Fruit fly (Drosophila melanogaster) whole organism, embryonic: ENCODE measurements around the gene CG32278.

ENCODE experiments used
- Antp ChIP-seq: fragments of 200-800 bp; sonication (Bioruptor generic); optimal IDR thresholded peaks from 3 replicates; lab custom pipeline; 2016; ENCODE audit warnings: missing biosample characterization, missing genetic modification characterization
- C15 ChIP-seq: fragments of 200-800 bp; sonication (Bioruptor generic); IDR thresholded peaks from 3 replicates; pipeline ENCODE4 v1.3.6; 2022; ENCODE audit warnings: missing biosample characterization, missing genetic modification characterization
- CG10321 ChIP-seq: fragments of 200-800 bp; sonication (Bioruptor generic); IDR thresholded peaks from 2 replicates; pipeline ENCODE4 v1.3.6; 2022; ENCODE audit warnings: missing biosample characterization, missing genetic modification characterization
- CG10431 ChIP-seq: fragments of 200-800 bp; sonication (Bioruptor generic); optimal IDR thresholded peaks from 3 replicates; lab custom pipeline; 2018; ENCODE audit warnings: missing biosample characterization, mild to moderate bottlenecking, missing genetic modification characterization
- CG11247 ChIP-seq: fragments of 200-800 bp; sonication (Bioruptor generic); IDR thresholded peaks from 2 replicates; pipeline ENCODE4 v1.3.6; 2022; ENCODE audit warnings: missing biosample characterization, missing genetic modification characterization
- CG11695 ChIP-seq: fragments of 200-800 bp; sonication (Bioruptor generic); IDR thresholded peaks from 3 replicates; pipeline ENCODE4 v1.3.6; 2022; ENCODE audit warnings: missing biosample characterization, missing genetic modification characterization
- CG12236 ChIP-seq: fragments of 200-800 bp; sonication (Bioruptor generic); optimal IDR thresholded peaks from 2 replicates; lab custom pipeline; 2016; ENCODE audit warnings: missing biosample characterization, missing genetic modification characterization
- CG12769 ChIP-seq: fragments of 200-800 bp; sonication (Bioruptor generic); optimal IDR thresholded peaks from 2 replicates; lab custom pipeline; 2019; ENCODE audit warnings: missing biosample characterization, mild to moderate bottlenecking, missing genetic modification characterization, moderate library complexity
- CG13424 ChIP-seq: fragments of 200-800 bp; sonication (Bioruptor generic); optimal IDR thresholded peaks from 2 replicates; lab custom pipeline; 2019; ENCODE audit warnings: missing biosample characterization, mild to moderate bottlenecking, missing genetic modification characterization, moderate library complexity
- CG13775 ChIP-seq: fragments of 200-800 bp; sonication (Bioruptor generic); optimal IDR thresholded peaks from 3 replicates; lab custom pipeline; 2017; ENCODE audit warnings: missing biosample characterization, mild to moderate bottlenecking, missing genetic modification characterization
- CG14710 ChIP-seq: fragments of 200-800 bp; sonication (Bioruptor generic); optimal IDR thresholded peaks from 3 replicates; lab custom pipeline; 2019; ENCODE audit warnings: missing biosample characterization, mild to moderate bottlenecking, missing genetic modification characterization, moderate library complexity
- CG14965 ChIP-seq: fragments of 200-800 bp; sonication (Bioruptor generic); optimal IDR thresholded peaks from 2 replicates; lab custom pipeline; 2016; ENCODE audit warnings: missing biosample characterization, missing genetic modification characterization, borderline replicate concordance
- CG17361 ChIP-seq: fragments of 200-800 bp; sonication (Bioruptor generic); IDR thresholded peaks from 3 replicates; pipeline ENCODE4 v1.3.6; 2022; ENCODE audit warnings: missing biosample characterization, missing genetic modification characterization
- CG18011 ChIP-seq: fragments of 200-800 bp; sonication (Bioruptor generic); optimal IDR thresholded peaks from 2 replicates; lab custom pipeline; 2017; ENCODE audit warnings: missing biosample characterization, missing genetic modification characterization, mild to moderate bottlenecking, moderate library complexity, missing genotype
- CG1832 ChIP-seq: fragments of 200-800 bp; sonication (Bioruptor generic); optimal IDR thresholded peaks from 2 replicates; lab custom pipeline; 2017; ENCODE audit warnings: missing biosample characterization, mild to moderate bottlenecking, missing genetic modification characterization, inconsistent platforms
- CG4730 ChIP-seq: fragments of 200-800 bp; sonication (Bioruptor generic); IDR thresholded peaks from 2 replicates; pipeline ENCODE4 v1.3.6; 2022; ENCODE audit warnings: missing biosample characterization, missing genetic modification characterization
- CG6272 ChIP-seq: fragments of 200-800 bp; sonication (Bioruptor generic); IDR thresholded peaks from 2 replicates; pipeline ENCODE4 v1.3.6; 2022; ENCODE audit warnings: missing biosample characterization, missing genetic modification characterization
- CG7372 ChIP-seq: fragments of 200-800 bp; sonication (Bioruptor generic); IDR thresholded peaks from 2 replicates; pipeline ENCODE4 v1.3.6; 2022; ENCODE audit warnings: missing biosample characterization, missing genetic modification characterization
- CG9609 ChIP-seq: fragments of 200-800 bp; sonication (Bioruptor generic); optimal IDR thresholded peaks from 3 replicates; lab custom pipeline; 2016; ENCODE audit warnings: missing biosample characterization, missing genetic modification characterization
- D ChIP-seq, 2 experiments: fragments of 200-800 bp in 1 of 2; fragments of >200 bp in 1 of 2; sonication (Bioruptor generic) in 1 of 2; optimal IDR thresholded peaks; 2 replicates in 1 of 2; 3 replicates in 1 of 2; lab custom pipeline; 2017; ENCODE audit warnings: mild to moderate bottlenecking in 1 of 2, missing biosample characterization in 1 of 2, missing genetic modification characterization in 1 of 2, missing genetic modification reagents in 1 of 2
- D19A ChIP-seq: fragments of 200-800 bp; optimal IDR thresholded peaks from 3 replicates; lab custom pipeline; 2019; ENCODE audit warnings: missing biosample characterization, mild to moderate bottlenecking, missing genetic modification characterization, moderate library complexity
- D19B ChIP-seq: fragments of 200-800 bp; sonication (Bioruptor generic); optimal IDR thresholded peaks from 2 replicates; lab custom pipeline; 2017; ENCODE audit warnings: missing biosample characterization, mild to moderate bottlenecking, missing genetic modification characterization
- Deaf1 ChIP-seq: fragments of 200-800 bp; optimal IDR thresholded peaks from 3 replicates; lab custom pipeline; 2019; ENCODE audit warnings: missing biosample characterization, mild to moderate bottlenecking, missing genetic modification characterization, moderate library complexity
- Dfd ChIP-seq, 2 experiments: fragments of >200 bp; optimal IDR thresholded peaks; 2 replicates each; lab custom pipeline; 2017; ENCODE audit warnings: missing biosample characterization in 2 of 2, missing genetic modification characterization in 2 of 2
- Dip3 ChIP-seq: fragments of 200-800 bp; sonication (Bioruptor generic); optimal IDR thresholded peaks from 3 replicates; lab custom pipeline; 2016; ENCODE audit warnings: missing biosample characterization, missing genetic modification characterization
- Dll ChIP-seq: fragments of 200-800 bp; sonication (Bioruptor generic); IDR thresholded peaks from 4 replicates; pipeline ENCODE4 v1.3.6; 2022; ENCODE audit warnings: missing biosample characterization, missing genetic modification characterization; ENCODE audit not compliant: partially characterized antibody
- Dp ChIP-seq: fragments of 200-800 bp; sonication (Bioruptor generic); optimal IDR thresholded peaks from 2 replicates; lab custom pipeline; 2018; ENCODE audit warnings: missing biosample characterization, mild to moderate bottlenecking, missing genetic modification characterization, moderate library complexity
- Drgx ChIP-seq: fragments of 200-800 bp; sonication (Bioruptor generic); IDR thresholded peaks from 2 replicates; pipeline ENCODE4 v1.3.6; 2022; ENCODE audit warnings: missing biosample characterization, missing genetic modification characterization
- E2f1 ChIP-seq: fragments of 200-800 bp; sonication (Bioruptor generic); IDR thresholded peaks from 2 replicates; pipeline ENCODE4 v1.3.6; 2022; ENCODE audit warnings: missing biosample characterization, missing genetic modification characterization
- Jarid2 ChIP-seq: fragments of 200-800 bp; sonication (Bioruptor generic); optimal IDR thresholded peaks from 3 replicates; lab custom pipeline; 2017; ENCODE audit warnings: mild to moderate bottlenecking, missing biosample characterization, missing genetic modification reagents, missing genetic modification characterization
- MBD-R2 ChIP-seq: fragments of 200-800 bp; sonication (Bioruptor generic); IDR thresholded peaks from 2 replicates; pipeline ENCODE4 v1.3.6; 2022; ENCODE audit warnings: missing biosample characterization, missing genetic modification characterization
- Meics ChIP-seq: fragments of 200-800 bp; sonication (Bioruptor generic); optimal IDR thresholded peaks from 2 replicates; lab custom pipeline; 2017; ENCODE audit warnings: missing biosample characterization, mild to moderate bottlenecking, missing genetic modification characterization
- NFAT ChIP-seq: fragments of 200-800 bp; sonication (Bioruptor generic); IDR thresholded peaks from 2 replicates; pipeline ENCODE4 v1.3.6; 2022; ENCODE audit warnings: missing biosample characterization, missing genetic modification characterization
- Sox102F ChIP-seq: fragments of 200-800 bp; sonication (Bioruptor generic); optimal IDR thresholded peaks from 2 replicates; lab custom pipeline; 2018; ENCODE audit warnings: missing biosample characterization, mild to moderate bottlenecking, missing genetic modification characterization, moderate library complexity
- Stat92E ChIP-seq, 3 experiments: fragments of >200 bp in 2 of 3; fragments of 200-800 bp in 1 of 3; sonication (Bioruptor generic) in 1 of 3; optimal IDR thresholded peaks; 2 replicates each; lab custom pipeline; 2017 to 2019; ENCODE audit warnings: missing biosample characterization in 3 of 3, missing genetic modification characterization in 3 of 3, mild to moderate bottlenecking in 1 of 3, moderate library complexity in 1 of 3
- TFAM ChIP-seq: fragments of 200-800 bp; sonication (Bioruptor generic); optimal IDR thresholded peaks from 2 replicates; lab custom pipeline; 2017; ENCODE audit warnings: missing biosample characterization, missing genetic modification characterization, inconsistent platforms
- ash1 ChIP-seq: fragments of 200-800 bp; sonication (Bioruptor generic); optimal IDR thresholded peaks from 2 replicates; lab custom pipeline; 2018; ENCODE audit warnings: missing biosample characterization, mild to moderate bottlenecking, missing genetic modification characterization
- bsh ChIP-seq, 2 experiments: fragments of 200-800 bp; sonication (Bioruptor generic); optimal IDR thresholded peaks; 2 replicates each; lab custom pipeline; 2017 to 2018; ENCODE audit warnings: mild to moderate bottlenecking in 2 of 2, missing biosample characterization in 2 of 2, missing genetic modification characterization in 2 of 2, moderate library complexity in 1 of 2
- chm ChIP-seq: fragments of 200-800 bp; sonication (Bioruptor generic); IDR thresholded peaks from 2 replicates; pipeline ENCODE4 v1.3.6; 2022; ENCODE audit warnings: missing biosample characterization, missing genetic modification characterization
- dmrt11E ChIP-seq: fragments of 200-800 bp; sonication (Bioruptor generic); optimal IDR thresholded peaks from 3 replicates; lab custom pipeline; 2018; ENCODE audit warnings: missing biosample characterization, mild to moderate bottlenecking, missing genetic modification characterization, moderate library complexity
- gro ChIP-seq: fragments of 200-800 bp; sonication (Bioruptor generic); optimal IDR thresholded peaks from 2 replicates; lab custom pipeline; 2016; ENCODE audit warnings: missing biosample characterization, missing genetic modification characterization
- gsb-n ChIP-seq: fragments of 200-800 bp; sonication (Bioruptor generic); optimal IDR thresholded peaks from 3 replicates; lab custom pipeline; 2018; ENCODE audit warnings: missing biosample characterization, mild to moderate bottlenecking, missing genetic modification characterization
- hth ChIP-seq: fragments of >200 bp; optimal IDR thresholded peaks from 2 replicates; lab custom pipeline; 2017; ENCODE audit warnings: inconsistent platforms
- klu ChIP-seq: fragments of 200-800 bp; sonication (Bioruptor generic); IDR thresholded peaks from 2 replicates; pipeline ENCODE4 v1.3.6; 2022; ENCODE audit warnings: missing biosample characterization, missing genetic modification characterization
- kni ChIP-seq: fragments of 200-800 bp; sonication (Bioruptor generic); optimal IDR thresholded peaks from 3 replicates; lab custom pipeline; 2017; ENCODE audit warnings: mild to moderate bottlenecking, missing biosample characterization, missing genetic modification reagents, missing genetic modification characterization
- org-1 ChIP-seq: fragments of 200-800 bp; sonication (Bioruptor generic); optimal IDR thresholded peaks from 2 replicates; lab custom pipeline; 2017; ENCODE audit warnings: missing biosample characterization, missing genetic modification characterization
- pho ChIP-seq: fragments of 200-800 bp; sonication (Bioruptor generic); optimal IDR thresholded peaks from 2 replicates; lab custom pipeline; 2016; ENCODE audit warnings: missing biosample characterization, missing genetic modification characterization
- run ChIP-seq: fragments of 200-800 bp; sonication (Bioruptor generic); optimal IDR thresholded peaks from 3 replicates; lab custom pipeline; 2018; ENCODE audit warnings: missing biosample characterization, mild to moderate bottlenecking, missing genetic modification characterization
- sens-2 ChIP-seq: fragments of 200-800 bp; sonication (Bioruptor generic); IDR thresholded peaks from 2 replicates; pipeline ENCODE4 v1.3.6; 2022; ENCODE audit warnings: missing biosample characterization, missing genetic modification characterization
- toy ChIP-seq: fragments of 200-800 bp; sonication (Bioruptor generic); IDR thresholded peaks from 2 replicates; pipeline ENCODE4 v1.3.6; 2022; ENCODE audit warnings: missing biosample characterization, missing genetic modification characterization
- yki ChIP-seq: fragments of >200 bp; optimal IDR thresholded peaks from 3 replicates; lab custom pipeline; 2018

CG32278 gene

dm6 chr3L:3179474-3179873, 10.4 kb downstream of the CG32278 start (continued):
- peak; percentile 82 for TF ChIP-seq CG4730 (GFP tag; lab: Robert Waterston, UW)
- TF ChIP-seq CG7372 (GFP tag; lab: Robert Waterston, UW): peak; percentile 81
- TF ChIP-seq TFAM (GFP tag; lab: Kevin White, UChicago): peak; percentile 27
- TF ChIP-seq CG10321: no peak
- TF ChIP-seq D19A (tag; lab: Kevin White, UChicago): no peak
- no peak for TF ChIP-seq D (optimal IDR thresholded peaks at IDR 0.05; lab: Kevin White, UChicago)
- TF ChIP-seq D (GFP tag; optimal IDR thresholded peaks at IDR 0.05; lab: Kevin White, UChicago): peak; percentile 82
- TF ChIP-seq gsb-n (tag; lab: Kevin White, UChicago): peak; percentile 83
- TF ChIP-seq dmrt11E (tag; lab: Kevin White, UChicago): peak; percentile 85
- no peak for TF ChIP-seq Dll (GFP tag; lab: Robert Waterston, UW)
- TF ChIP-seq CG11695: peak; percentile 94
- TF ChIP-seq yki: no peak
- TF ChIP-seq CG9609 (GFP tag; lab: Kevin White, UChicago): peak; percentile 69
- peak; percentile 90 for TF ChIP-seq Drgx (GFP tag; lab: Robert Waterston, UW)
- peak; percentile 83 for TF ChIP-seq D19B (GFP tag; lab: Kevin White, UChicago)
- peak; percentile 76 for TF ChIP-seq MBD-R2 (GFP tag; lab: Robert Waterston, UW)
- peak; percentile 81 for TF ChIP-seq CG13424 (tag; lab: Kevin White, UChicago)
- TF ChIP-seq chm (GFP tag; lab: Robert Waterston, UW): peak; percentile 88
- peak; percentile 86 for TF ChIP-seq Sox102F (GFP tag; lab: Kevin White, UChicago)
- no peak; the same call in 2 of the 3 replicates for TF ChIP-seq CG17361 (GFP tag; lab: Robert Waterston, UW)
- TF ChIP-seq ash1 (GFP tag; lab: Kevin White, UChicago): no peak
- peak; percentile 63 for TF ChIP-seq run (tag; lab: Kevin White, UChicago)
- no peak for TF ChIP-seq Dfd (GFP tag; optimal IDR thresholded peaks at IDR 0.05; lab: Kevin White, UChicago)
- TF ChIP-seq CG10431 (GFP tag; lab: Kevin White, UChicago): peak; percentile 11
- TF ChIP-seq C15 (GFP tag; lab: Robert Waterston, UW): peak; percentile 81; the same call in 2 of the 3 replicates
- peak; percentile 57 for TF ChIP-seq CG12236 (GFP tag; lab: Kevin White, UChicago)
- peak in 1 of 3 experiments; percentile 64 for TF ChIP-seq Stat92E (GFP tag; optimal IDR thresholded peaks at IDR 0.05; lab: Kevin White, UChicago)
- peak; percentile 67; the same call in 1 of the 2 replicates for TF ChIP-seq toy (GFP tag; lab: Robert Waterston, UW)
- TF ChIP-seq hth (lab: Kevin White, UChicago): no peak
- TF ChIP-seq kni: peak; percentile 8
- TF ChIP-seq org-1 (GFP tag; lab: Kevin White, UChicago): peak; percentile 83
- TF ChIP-seq Dp (GFP tag; lab: Kevin White, UChicago): no peak
- peak; percentile 77 for TF ChIP-seq Dip3 (GFP tag; lab: Kevin White, UChicago)
- no peak for TF ChIP-seq Deaf1
- TF ChIP-seq sens-2 (GFP tag; lab: Robert Waterston, UW): peak; percentile 53; the same call in 1 of the 2 replicates
- TF ChIP-seq pho (GFP tag; lab: Kevin White, UChicago): peak; percentile 54
- peak; percentile 71 to 90 for TF ChIP-seq bsh (GFP tag; optimal IDR thresholded peaks at IDR 0.05; lab: Kevin White, UChicago)
- TF ChIP-seq Meics (GFP tag; lab: Kevin White, UChicago): peak; percentile 93
- TF ChIP-seq gro (GFP tag; lab: Kevin White, UChicago): peak; percentile 94
- peak; percentile 50 for TF ChIP-seq CG14965 (GFP tag; lab: Kevin White, UChicago)
- TF ChIP-seq CG18011 (GFP tag; lab: Kevin White, UChicago): peak; percentile 69
- TF ChIP-seq CG14710: peak; percentile 83
- TF ChIP-seq E2f1: peak; percentile 91
- TF ChIP-seq CG1832 (GFP tag; lab: Kevin White, UChicago): no peak
- peak; percentile 90 for TF ChIP-seq CG12769 (tag; lab: Kevin White, UChicago)
- peak; percentile 62 for TF ChIP-seq klu (GFP tag; lab: Robert Waterston, UW)
- peak; percentile 81 for TF ChIP-seq Antp (GFP tag; lab: Kevin White, UChicago)
- peak; percentile 75 for TF ChIP-seq CG6272 (GFP tag; lab: Robert Waterston, UW)
- TF ChIP-seq CG11247: peak; percentile 86
- peak; percentile 78 for TF ChIP-seq CG13775 (GFP tag; lab: Kevin White, UChicago)
- peak; percentile 86 for TF ChIP-seq NFAT
- TF ChIP-seq Jarid2: peak; percentile 56
